Worm (Caenorhabditis elegans): ENCODE data around the gene Y43F8B.3.

DNA sequence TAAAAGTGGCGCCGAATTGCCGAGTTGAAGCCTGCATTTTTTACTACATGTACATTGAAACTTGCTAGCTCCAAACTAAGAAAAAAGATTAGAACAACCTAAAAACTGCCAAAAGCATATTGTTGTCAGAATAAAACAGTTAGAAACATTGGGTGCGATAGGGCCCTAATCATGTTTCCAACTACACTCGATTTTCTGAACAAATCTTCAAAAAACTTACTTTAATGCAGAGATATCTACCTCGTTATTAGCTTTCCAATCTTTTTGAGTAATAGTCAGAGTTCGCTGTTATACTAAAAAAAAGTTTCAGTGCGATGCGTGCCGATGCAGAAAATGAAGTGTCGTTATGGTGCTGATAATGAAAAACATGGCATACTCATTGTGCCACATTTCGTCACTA, 47.3 kb upstream of the Y43F8B.3 start, which contains the start of the genes Y43F8B.13 and Y43F8B.14:
- TF ChIP-seq tab-1 (GFP tag; IDR thresholded peaks at IDR 0.05) (no peak), flt-1 (GFP tag; IDR thresholded peaks at IDR 0.05) (no peak)
